Worm (Caenorhabditis elegans) whole organism, midembryonic: ENCODE data around the gene B0563.9.

Source experiments
- T22C8.4 ChIP-seq: fragments of 200-800 bp; sonication (Bioruptor generic); IDR thresholded peaks from 2 replicates; pipeline ENCODE4 v1.3.6; 2022; ENCODE audit warnings: missing genetic modification characterization, missing compliant biosample characterization
- cog-1 ChIP-seq: sonication (generic microtip); optimal IDR thresholded peaks from 2 replicates; lab custom pipeline; 2016; ENCODE audit warnings: missing genetic modification characterization, missing compliant biosample characterization
- flt-1 ChIP-seq: fragments of 200-800 bp; sonication (Bioruptor generic); IDR thresholded peaks from 2 replicates; pipeline ENCODE4 v1.3.6; 2022; ENCODE audit warnings: missing genetic modification characterization, missing compliant biosample characterization
- klf-2 ChIP-seq: fragments of 200-800 bp; sonication (Bioruptor generic); conservative IDR thresholded peaks from 2 replicates; pipeline ENCODE4 v1.3.6; 2022; ENCODE audit warnings: missing genetic modification reagents, missing genetic modification characterization, missing compliant biosample characterization
- med-1 ChIP-seq: sonication (generic microtip); optimal IDR thresholded peaks from 2 replicates; lab custom pipeline; 2017; ENCODE audit warnings: missing genetic modification characterization, mild to moderate bottlenecking, missing compliant biosample characterization, antibody characterized with exemption, missing genetic modification reagents; ENCODE audit not compliant: insufficient read depth
- ref-1 ChIP-seq: fragments of 200-800 bp; sonication (Bioruptor generic); conservative IDR thresholded peaks from 2 replicates; pipeline ENCODE4 v1.3.6; 2022; ENCODE audit warnings: missing genetic modification reagents, missing genetic modification characterization, missing compliant biosample characterization
- tab-1 ChIP-seq: fragments of 200-800 bp; sonication (Bioruptor generic); IDR thresholded peaks from 2 replicates; pipeline ENCODE4 v1.3.6; 2022; ENCODE audit warnings: missing genetic modification characterization, missing compliant biosample characterization
- ztf-23 ChIP-seq: fragments of 200-800 bp; sonication (Bioruptor generic); IDR thresholded peaks from 2 replicates; pipeline ENCODE4 v1.3.6; 2022; ENCODE audit warnings: missing genetic modification reagents, missing genetic modification characterization, missing compliant biosample characterization
- ztf-29 ChIP-seq: fragments of 200-800 bp; sonication (Bioruptor generic); IDR thresholded peaks from 2 replicates; pipeline ENCODE4 v1.3.6; 2022; ENCODE audit warnings: missing genetic modification reagents, missing genetic modification characterization, missing compliant biosample characterization

B0563.9 gene

DNA sequence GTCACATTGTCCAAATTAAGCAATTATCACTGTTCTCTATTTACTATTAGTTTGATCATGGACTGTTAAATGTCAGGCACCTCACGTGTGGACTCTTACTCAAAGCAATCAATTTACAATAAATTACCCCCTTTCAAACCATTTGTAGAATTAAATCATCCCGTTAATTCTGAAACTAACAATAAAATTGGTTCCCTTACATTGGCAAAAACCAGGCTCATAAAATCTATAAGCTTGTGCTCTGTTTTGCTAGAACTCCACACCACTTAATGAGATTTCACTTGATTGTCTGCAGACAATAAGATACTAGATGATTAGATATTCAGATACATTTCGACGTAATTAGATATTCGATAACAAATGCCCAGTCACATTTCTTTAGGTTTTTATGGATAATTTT lies 1.7 kb downstream of the B0563.9 start:
- TF ChIP-seq ztf-29 (GFP tag; lab: Robert Waterston, UW) (no peak), med-1 (no peak), cog-1 (no peak), ref-1 (no peak), T22C8.4 (GFP tag; lab: Robert Waterston, UW) (no peak), flt-1 (no peak), ztf-23 (no peak), klf-2 (no peak), tab-1 (GFP tag; lab: Robert Waterston, UW) (no peak)

ce11 chrX:9171241-9171640 lies 2.9 kb downstream of the B0563.9 start, which contains the start of gene B0563.1:
Gene B0563.1 (plus strand): TSS chrX:9171541.
- no peak for TF ChIP-seq klf-2
- no peak for TF ChIP-seq ztf-23
- TF ChIP-seq med-1, result no peak
- TF ChIP-seq tab-1 (GFP tag; lab: Robert Waterston, UW), result no peak
- no peak for TF ChIP-seq T22C8.4 (GFP tag; lab: Robert Waterston, UW)

DNA sequence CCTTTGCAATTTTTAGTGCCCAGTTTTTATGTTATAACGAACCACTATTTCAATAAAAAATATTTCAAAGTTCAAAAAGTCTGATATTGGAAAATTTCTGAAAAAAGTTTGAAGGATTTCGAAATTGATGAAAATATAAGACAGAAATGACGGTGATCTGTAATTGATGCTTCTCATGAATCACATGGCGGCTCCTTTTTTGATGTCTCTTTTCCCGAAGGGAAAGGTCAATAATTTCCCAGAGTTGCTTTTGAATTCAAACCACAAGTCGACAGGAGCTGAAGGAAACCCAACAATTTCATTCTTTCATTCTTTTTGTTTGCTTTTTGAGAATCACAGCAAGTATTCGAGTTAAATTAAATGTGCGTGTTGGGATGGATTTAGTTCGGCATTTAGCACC lies 3.9 kb downstream of the B0563.9 start, which contains the start of gene B0563.18:
Gene B0563.18 (plus strand): TSS at position 301 of the 400 bp plus-strand sequence.
- TF ChIP-seq tab-1 (GFP tag; lab: Robert Waterston, UW), result no peak
- TF ChIP-seq T22C8.4 (GFP tag; lab: Robert Waterston, UW), result no peak
- no peak for TF ChIP-seq med-1
- TF ChIP-seq ztf-23, result no peak
- TF ChIP-seq klf-2, result no peak
- TF ChIP-seq flt-1, result no peak
- TF ChIP-seq cog-1, result no peak
- no peak for TF ChIP-seq ztf-29 (GFP tag; lab: Robert Waterston, UW)
- no peak for TF ChIP-seq ref-1

DNA sequence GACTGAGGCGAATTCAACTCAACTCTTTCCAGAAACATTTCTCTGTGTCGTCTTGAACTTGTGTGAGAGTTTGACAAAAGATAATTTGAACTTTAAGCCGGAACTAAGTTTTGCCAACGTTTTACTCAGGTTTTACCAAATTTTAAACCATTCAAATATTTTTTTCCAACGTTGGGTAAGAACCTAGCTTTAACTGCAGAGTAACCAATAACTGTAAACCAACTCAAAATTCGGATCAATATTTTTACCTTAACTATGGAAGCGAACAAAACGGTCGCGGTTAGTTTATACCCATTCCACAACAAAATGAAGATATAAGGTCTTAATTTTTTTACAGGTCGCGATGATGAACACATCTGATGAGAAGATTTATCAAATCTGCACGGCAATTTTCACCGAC lies 4.4 kb downstream of the B0563.9 start:
- TF ChIP-seq ztf-29 (GFP tag; lab: Robert Waterston, UW) (no peak), T22C8.4 (GFP tag; lab: Robert Waterston, UW) (no peak), med-1 (no peak), ref-1 (no peak), flt-1 (no peak), tab-1 (GFP tag; lab: Robert Waterston, UW) (no peak), ztf-23 (no peak), cog-1 (no peak), klf-2 (no peak)

DNA sequence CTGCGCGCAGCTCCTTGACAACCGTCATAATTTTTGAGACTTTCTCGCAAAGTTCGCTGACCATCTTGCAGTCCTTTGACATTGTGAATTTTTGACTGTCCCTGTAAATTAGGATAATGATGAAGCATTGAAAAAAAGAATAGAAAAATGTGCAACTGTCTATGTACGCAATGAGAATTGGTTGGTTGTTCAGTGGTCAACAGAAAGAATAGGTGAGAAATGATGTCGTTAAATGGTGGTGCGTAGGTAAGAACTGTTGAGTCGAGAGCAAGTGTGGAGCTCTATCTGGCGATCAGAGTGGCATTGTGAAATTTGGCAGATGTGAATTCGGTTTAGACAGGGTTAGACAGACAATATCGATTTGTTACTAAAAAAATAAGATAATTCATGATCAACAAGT lies 6.1 kb downstream of the B0563.9 start, which contains the start of gene B0563.8:
Gene B0563.8 (minus strand): TSS at position 101 of the 400 bp plus-strand sequence.
- TF ChIP-seq klf-2, result no peak
- no peak for TF ChIP-seq T22C8.4 (GFP tag; lab: Robert Waterston, UW)
- TF ChIP-seq ztf-29 (GFP tag; lab: Robert Waterston, UW), result no peak
- no peak for TF ChIP-seq tab-1 (GFP tag; lab: Robert Waterston, UW)
- TF ChIP-seq flt-1, result no peak
- TF ChIP-seq cog-1, result no peak
- TF ChIP-seq med-1, result no peak
- TF ChIP-seq ztf-23, result no peak
- no peak for TF ChIP-seq ref-1

ce11 chrX:9180823-9181222 lies 12.5 kb downstream of the B0563.9 start, which contains the start of gene Y81B9A.4:
Gene Y81B9A.4 (minus strand): TSS chrX:9180923.
- TF ChIP-seq ztf-29 (GFP tag; lab: Robert Waterston, UW) (no peak), cog-1 (no peak)

ce11 chrX:9182140-9182539 lies 13.8 kb downstream of the B0563.9 start, which contains the start of gene Y81B9A.3:
Gene Y81B9A.3 (plus strand): TSS chrX:9182440.
- TF ChIP-seq flt-1 (no peak), ref-1 (no peak), T22C8.4 (GFP tag; lab: Robert Waterston, UW) (no peak), tab-1 (GFP tag; lab: Robert Waterston, UW) (no peak), klf-2 (no peak), ztf-23 (no peak), cog-1 (no peak), med-1 (no peak), ztf-29 (GFP tag; lab: Robert Waterston, UW) (no peak)

- TF ChIP-seq ztf-29 (GFP tag; lab: Robert Waterston, UW), result no peak
Observed at ce11 chrX:9183836-9184235, 15.5 kb downstream of the B0563.9 start, which contains the start of gene Y81B9A.2. Gene Y81B9A.2 (plus strand): TSS chrX:9184136.

ce11 chrX:9191795-9192494 lies 23.6 kb downstream of the B0563.9 start, which contains the start of gene Y81B9A.1:
Gene Y81B9A.1 (plus strand): TSS chrX:9192444.
- TF ChIP-seq tab-1 (GFP tag; lab: Robert Waterston, UW) (no peak), flt-1 (0 out of 2 replicates have a peak, but pooled peaks have one; percentile 6)

- TF ChIP-seq ztf-29 (GFP tag; lab: Robert Waterston, UW) (no peak), T22C8.4 (GFP tag; lab: Robert Waterston, UW) (no peak), ref-1 (no peak), cog-1 (no peak), flt-1 (no peak), med-1 (no peak), ztf-23 (no peak), klf-2 (no peak), tab-1 (GFP tag; lab: Robert Waterston, UW) (no peak)
Observed at ce11 chrX:9194081-9194480, 25.7 kb downstream of the B0563.9 start.

DNA sequence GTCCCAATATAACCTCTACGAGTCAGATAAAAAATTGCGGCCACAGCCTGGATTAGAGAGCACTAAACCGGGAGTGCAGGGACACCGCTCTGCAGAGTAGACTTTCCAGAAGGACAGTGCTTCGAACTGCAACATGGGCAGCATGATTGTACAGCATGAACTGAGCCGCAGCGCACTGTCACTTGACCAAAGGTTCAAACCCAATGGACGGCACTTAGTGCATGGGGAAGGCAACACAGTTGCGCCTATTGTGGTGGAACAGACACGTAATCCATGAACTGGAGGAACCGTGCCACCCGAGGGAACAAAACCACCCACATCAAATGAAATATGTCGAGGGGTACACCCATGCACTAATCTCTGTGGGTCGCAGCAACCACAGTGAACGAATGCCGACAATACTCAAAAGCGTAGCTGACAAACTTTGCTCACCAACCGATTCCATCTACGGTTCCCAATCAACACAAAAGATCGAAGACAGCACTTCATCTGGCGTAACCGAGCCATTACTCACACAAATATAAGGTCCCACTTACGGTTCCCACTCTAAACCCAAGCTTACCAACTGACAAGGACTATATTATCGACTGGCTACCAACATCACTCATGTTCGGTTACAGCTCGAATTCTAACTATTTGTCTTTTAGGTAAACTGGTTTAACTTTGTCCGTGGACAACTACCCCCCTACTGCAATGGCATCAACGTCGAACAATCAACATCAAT lies 27.2 kb downstream of the B0563.9 start:
- TF ChIP-seq ref-1 (no peak), med-1 (no peak), cog-1 (no peak), klf-2 (no peak)
